Worm (Caenorhabditis elegans) whole organism, late embryonic: ENCODE measurements around the gene Y71H2B.11.

Source experiments
- C38D4.7 ChIP-seq: fragments of 200-800 bp; sonication (Bioruptor generic); optimal IDR thresholded peaks from 2 replicates; lab custom pipeline; 2018; ENCODE audit warnings: mild to moderate bottlenecking, missing genetic modification characterization, moderate library complexity, missing compliant biosample characterization
- F13H6.1 ChIP-seq: sonication (generic microtip); optimal IDR thresholded peaks from 2 replicates; lab custom pipeline; 2016; ENCODE audit warnings: missing genetic modification characterization, missing compliant biosample characterization
- K02D7.2 ChIP-seq: sonication (generic microtip); optimal IDR thresholded peaks from 2 replicates; lab custom pipeline; 2017; ENCODE audit warnings: mild to moderate bottlenecking, missing genetic modification characterization, missing compliant biosample characterization
- T23F11.4 ChIP-seq: fragments of 200-800 bp; sonication (Bioruptor generic); optimal IDR thresholded peaks from 2 replicates; lab custom pipeline; 2018; ENCODE audit warnings: mild to moderate bottlenecking, missing genetic modification characterization, missing compliant biosample characterization
- ahr-1 ChIP-seq: sonication (generic microtip); optimal IDR thresholded peaks from 2 replicates; lab custom pipeline; 2016; ENCODE audit warnings: missing genetic modification characterization, missing compliant biosample characterization
- ama-1 ChIP-seq: fragments of 150-350 bp; optimal IDR thresholded peaks from 2 replicates; lab custom pipeline; 2014
- ceh-14 ChIP-seq: sonication (generic microtip); optimal IDR thresholded peaks from 2 replicates; lab custom pipeline; 2016; ENCODE audit warnings: missing genotype, missing genetic modification characterization, missing compliant biosample characterization
- ceh-18 ChIP-seq: sonication (generic microtip); optimal IDR thresholded peaks from 2 replicates; lab custom pipeline; 2016; ENCODE audit warnings: missing genetic modification characterization, missing compliant biosample characterization
- ceh-24 ChIP-seq: sonication (generic microtip); optimal IDR thresholded peaks from 2 replicates; lab custom pipeline; 2016; ENCODE audit warnings: mild to moderate bottlenecking, missing genetic modification characterization, missing compliant biosample characterization
- ceh-31 ChIP-seq: sonication (generic microtip); optimal IDR thresholded peaks from 2 replicates; lab custom pipeline; 2016; ENCODE audit warnings: missing genetic modification characterization, missing compliant biosample characterization
- ceh-34 ChIP-seq: sonication (generic microtip); optimal IDR thresholded peaks from 2 replicates; lab custom pipeline; 2016; ENCODE audit warnings: mild to moderate bottlenecking, missing genetic modification characterization, missing compliant biosample characterization
- ceh-45 ChIP-seq: fragments of 200-800 bp; sonication (Bioruptor generic); IDR thresholded peaks from 2 replicates; pipeline ENCODE4 v1.3.6; 2022; ENCODE audit warnings: missing genetic modification reagents, missing genetic modification characterization, missing compliant biosample characterization
- ceh-48 ChIP-seq: sonication (generic microtip); optimal IDR thresholded peaks from 2 replicates; lab custom pipeline; 2016; ENCODE audit warnings: missing genetic modification characterization, inconsistent platforms, missing compliant biosample characterization
- ceh-6 ChIP-seq: fragments of 200-800 bp; sonication (Bioruptor generic); optimal IDR thresholded peaks from 2 replicates; lab custom pipeline; 2018; ENCODE audit warnings: mild to moderate bottlenecking, missing genetic modification characterization, missing compliant biosample characterization
- ceh-9 ChIP-seq: sonication (generic microtip); optimal IDR thresholded peaks from 2 replicates; lab custom pipeline; 2016; ENCODE audit warnings: mild to moderate bottlenecking, missing genetic modification characterization, inconsistent platforms, missing compliant biosample characterization
- che-1 ChIP-seq: sonication (generic microtip); optimal IDR thresholded peaks from 2 replicates; lab custom pipeline; 2016; ENCODE audit warnings: mild to moderate bottlenecking, missing genetic modification characterization, missing compliant biosample characterization
- dve-1 ChIP-seq: sonication (generic microtip); optimal IDR thresholded peaks from 2 replicates; lab custom pipeline; 2017; ENCODE audit warnings: antibody characterized with exemption, mild to moderate bottlenecking, missing genetic modification characterization, missing compliant biosample characterization
- ets-4 ChIP-seq: sonication (generic microtip); optimal IDR thresholded peaks from 2 replicates; lab custom pipeline; 2016; ENCODE audit warnings: missing genetic modification characterization, missing compliant biosample characterization
- eyg-1 ChIP-seq: sonication (generic microtip); optimal IDR thresholded peaks from 2 replicates; lab custom pipeline; 2016; ENCODE audit warnings: missing genotype, missing genetic modification characterization, missing compliant biosample characterization
- fax-1 ChIP-seq: sonication (generic microtip); optimal IDR thresholded peaks from 2 replicates; lab custom pipeline; 2016; ENCODE audit warnings: missing genotype, missing genetic modification characterization, missing compliant biosample characterization
- fkh-10 ChIP-seq: fragments of 150-350 bp; optimal IDR thresholded peaks from 2 replicates; lab custom pipeline; 2014; ENCODE audit warnings: missing biosample characterization, missing genetic modification reagents, missing genetic modification characterization
- gmeb-2 ChIP-seq: sonication (generic microtip); optimal IDR thresholded peaks from 2 replicates; lab custom pipeline; 2016; ENCODE audit warnings: missing genetic modification characterization, inconsistent platforms, missing compliant biosample characterization
- hlh-13 ChIP-seq: fragments of 200-800 bp; sonication (Bioruptor generic); optimal IDR thresholded peaks from 2 replicates; lab custom pipeline; 2018; ENCODE audit warnings: mild to moderate bottlenecking, missing genetic modification characterization, missing compliant biosample characterization
- hlh-15 ChIP-seq: sonication (generic microtip); optimal IDR thresholded peaks from 2 replicates; lab custom pipeline; 2016; ENCODE audit warnings: missing genetic modification characterization, missing compliant biosample characterization
- hlh-30 ChIP-seq: sonication (generic microtip); optimal IDR thresholded peaks from 2 replicates; lab custom pipeline; 2017; ENCODE audit warnings: antibody characterized with exemption, missing genetic modification characterization, missing compliant biosample characterization; ENCODE audit not compliant: insufficient read depth
- madf-2 ChIP-seq: sonication (generic microtip); optimal IDR thresholded peaks from 2 replicates; lab custom pipeline; 2017; ENCODE audit warnings: missing genetic modification characterization, missing compliant biosample characterization
- nfya-1 ChIP-seq: sonication (generic microtip); optimal IDR thresholded peaks from 2 replicates; lab custom pipeline; 2017; ENCODE audit warnings: missing genetic modification characterization, mild to moderate bottlenecking, missing compliant biosample characterization, antibody characterized with exemption, moderate library complexity
- nhr-11 ChIP-seq: fragments of 150-350 bp; optimal IDR thresholded peaks from 2 replicates; lab custom pipeline; 2014; ENCODE audit warnings: missing biosample characterization, missing genetic modification characterization
- npax-4 ChIP-seq: sonication (generic microtip); optimal IDR thresholded peaks from 2 replicates; lab custom pipeline; 2016; ENCODE audit warnings: missing genetic modification characterization, missing compliant biosample characterization
- odd-2 ChIP-seq: sonication (generic microtip); optimal IDR thresholded peaks from 2 replicates; lab custom pipeline; 2017; ENCODE audit warnings: antibody characterized with exemption, mild to moderate bottlenecking, missing genetic modification characterization, missing compliant biosample characterization
- pha-2 ChIP-seq: sonication (generic microtip); optimal IDR thresholded peaks from 2 replicates; lab custom pipeline; 2017; ENCODE audit warnings: mild to moderate bottlenecking, missing genetic modification characterization, missing compliant biosample characterization
- pqm-1 ChIP-seq: sonication (generic microtip); optimal IDR thresholded peaks from 2 replicates; lab custom pipeline; 2016; ENCODE audit warnings: missing genetic modification characterization, missing compliant biosample characterization
- ref-2 ChIP-seq: sonication (generic microtip); optimal IDR thresholded peaks from 2 replicates; lab custom pipeline; 2016; ENCODE audit warnings: missing genetic modification characterization, missing compliant biosample characterization
- sox-2 ChIP-seq: fragments of 200-800 bp; sonication (Bioruptor generic); IDR thresholded peaks from 2 replicates; pipeline ENCODE4 v1.3.6; 2022; ENCODE audit warnings: missing genetic modification reagents, missing genetic modification characterization, missing compliant biosample characterization
- sox-4 ChIP-seq: sonication (generic microtip); optimal IDR thresholded peaks from 2 replicates; lab custom pipeline; 2017; ENCODE audit warnings: mild to moderate bottlenecking, missing genetic modification characterization, inconsistent platforms, missing compliant biosample characterization
- syd-9 ChIP-seq: sonication (generic microtip); optimal IDR thresholded peaks from 2 replicates; lab custom pipeline; 2016; ENCODE audit warnings: mild to moderate bottlenecking, missing genetic modification characterization, moderate library complexity, missing compliant biosample characterization
- tbx-2 ChIP-seq: sonication (generic microtip); optimal IDR thresholded peaks from 2 replicates; lab custom pipeline; 2016; ENCODE audit warnings: missing genetic modification characterization, missing compliant biosample characterization
- tbx-7 ChIP-seq: sonication (generic microtip); optimal IDR thresholded peaks from 2 replicates; lab custom pipeline; 2016; ENCODE audit warnings: missing genotype, missing genetic modification characterization, missing compliant biosample characterization
- ttx-3 ChIP-seq: sonication (generic microtip); optimal IDR thresholded peaks from 2 replicates; lab custom pipeline; 2016; ENCODE audit warnings: missing genetic modification reagents, missing genetic modification characterization, missing compliant biosample characterization
- unc-3 ChIP-seq, 2 experiments: fragments of 200-800 bp in 1 of 2; sonication (Bioruptor generic) in 1 of 2; sonication (generic microtip) in 1 of 2; conservative IDR thresholded peaks in 1 of 2; optimal IDR thresholded peaks in 1 of 2; 2 replicates each; pipeline versions ENCODE4 v1.3.6 to Lab custom; 2016 to 2022; ENCODE audit warnings: missing compliant biosample characterization in 2 of 2, missing genetic modification characterization in 2 of 2, missing genetic modification reagents in 1 of 2
- unc-42 ChIP-seq: sonication (generic microtip); optimal IDR thresholded peaks from 2 replicates; lab custom pipeline; 2016; ENCODE audit warnings: missing genotype, missing genetic modification characterization, missing compliant biosample characterization
- unc-55 ChIP-seq: sonication (generic microtip); optimal IDR thresholded peaks from 2 replicates; lab custom pipeline; 2017; ENCODE audit warnings: missing biosample characterization, missing genetic modification reagents, missing genetic modification characterization
- unc-86 ChIP-seq: sonication (generic microtip); optimal IDR thresholded peaks from 2 replicates; lab custom pipeline; 2016; ENCODE audit warnings: missing genetic modification characterization, missing compliant biosample characterization
- zip-5 ChIP-seq: sonication (generic microtip); optimal IDR thresholded peaks from 2 replicates; lab custom pipeline; 2016; ENCODE audit warnings: missing genetic modification characterization, missing compliant biosample characterization

Gene Y71H2B.11

DNA sequence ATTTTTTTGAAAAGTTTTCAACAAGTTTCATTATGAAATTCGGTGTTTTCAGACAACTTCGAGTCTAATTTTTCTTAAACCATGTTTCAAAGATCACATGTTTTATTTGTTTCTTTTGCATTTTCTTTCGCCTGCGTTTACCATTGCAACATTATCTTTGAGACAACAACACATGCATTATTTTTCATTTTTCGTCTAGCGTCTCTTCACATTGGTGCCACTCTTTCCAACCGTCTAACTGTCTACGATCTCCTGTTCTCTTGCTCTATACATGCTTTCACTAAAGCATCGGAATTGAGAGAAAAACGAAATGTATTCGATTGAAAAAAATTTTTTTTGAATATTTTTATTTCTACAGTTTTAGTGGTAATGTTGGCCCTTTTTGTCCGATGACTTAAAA lies 25.2 kb upstream of the Y71H2B.11 start:
- TF ChIP-seq ceh-18 (tag; lab: Kevin White, UChicago) (peak; percentile 18), nfya-1 (tag; lab: Kevin White, UChicago) (peak; percentile 52), hlh-30 (tag; lab: Kevin White, UChicago) (peak; percentile 40), unc-42 (no peak)

DNA sequence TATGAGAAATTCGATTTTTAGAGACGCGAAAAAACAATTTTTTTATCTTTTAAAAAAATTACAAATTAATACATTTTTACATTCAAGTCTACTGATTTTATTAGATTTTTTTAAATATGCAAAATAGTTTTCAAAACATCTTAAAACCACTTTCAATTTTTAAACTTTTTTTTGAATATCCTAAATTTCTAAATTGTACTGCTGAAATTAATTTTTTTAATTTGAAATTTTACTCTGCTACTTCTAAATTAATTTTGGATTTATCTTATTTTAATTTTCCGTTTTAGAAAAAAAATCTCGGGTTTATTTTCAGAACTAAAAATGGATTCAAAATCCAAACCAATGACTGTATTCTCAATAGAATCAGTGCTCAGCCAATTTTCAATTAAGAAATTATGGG lies 24.8 kb upstream of the Y71H2B.11 start, which contains the start of gene Y71H2B.8:
Y71H2B.8 (plus strand) TSS at position 301 of the 400 bp plus-strand sequence.
- TF ChIP-seq hlh-30 (tag; lab: Kevin White, UChicago) = no peak
- no peak for TF ChIP-seq ceh-48
- TF ChIP-seq ceh-31 (tag; lab: Kevin White, UChicago) = no peak
- no peak for TF ChIP-seq syd-9
- no peak for TF ChIP-seq unc-42
- TF ChIP-seq che-1 = no peak
- TF ChIP-seq ttx-3 = no peak
- no peak for TF ChIP-seq tbx-7 (tag; lab: Kevin White, UChicago)
- TF ChIP-seq gmeb-2 (tag; lab: Kevin White, UChicago) = no peak
- no peak for TF ChIP-seq hlh-13 (GFP tag; lab: Kevin White, UChicago)
- no peak for TF ChIP-seq fkh-10
- no peak for TF ChIP-seq unc-55
- TF ChIP-seq fax-1 (tag; lab: Kevin White, UChicago) = no peak
- no peak for TF ChIP-seq ceh-24 (tag; lab: Kevin White, UChicago)
- no peak for TF ChIP-seq unc-86 (tag; lab: Kevin White, UChicago)
- no peak for TF ChIP-seq madf-2 (tag; lab: Kevin White, UChicago)
- no peak for TF ChIP-seq ahr-1 (tag; lab: Kevin White, UChicago)

DNA sequence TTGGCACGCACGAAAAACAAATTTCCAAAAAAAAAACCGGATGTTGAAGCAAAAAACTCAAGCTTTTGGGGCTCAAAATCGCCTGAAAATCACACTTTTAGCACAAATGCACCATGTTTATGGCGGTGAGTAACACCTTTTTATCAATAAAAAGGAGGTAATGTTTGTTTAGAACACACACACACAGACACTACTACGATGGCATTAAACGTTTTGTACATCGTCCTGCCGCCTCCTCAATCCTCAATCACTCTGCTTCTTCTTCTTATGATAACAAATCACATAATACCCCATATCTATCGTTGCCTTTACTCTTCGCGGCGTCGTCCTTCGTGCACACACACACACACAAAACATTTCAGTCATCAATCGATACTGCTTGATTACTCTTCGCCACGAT lies 17.6 kb upstream of the Y71H2B.11 start, which contains the start of gene gpa-17:
gpa-17 (plus strand) TSS at position 363 of the 400 bp plus-strand sequence.
- TF ChIP-seq hlh-13 (GFP tag; lab: Kevin White, UChicago) (no peak), ceh-6 (GFP tag; lab: Kevin White, UChicago) (no peak), odd-2 (no peak), ceh-14 (tag; lab: Kevin White, UChicago) (no peak), ceh-9 (tag; lab: Kevin White, UChicago) (no peak), ahr-1 (tag; lab: Kevin White, UChicago) (no peak), gmeb-2 (tag; lab: Kevin White, UChicago) (no peak), nhr-11 (no peak), pha-2 (tag; lab: Kevin White, UChicago) (no peak), ttx-3 (no peak), ets-4 (no peak), ceh-45 (GFP tag; lab: Robert Waterston, UW) (no peak), ama-1 (lab: Kevin White, UChicago) (no peak), K02D7.2 (tag; lab: Kevin White, UChicago) (no peak), sox-2 (GFP tag; lab: Robert Waterston, UW) (no peak)
- TF ChIP-seq, all 69 proteins: peak for 0

DNA sequence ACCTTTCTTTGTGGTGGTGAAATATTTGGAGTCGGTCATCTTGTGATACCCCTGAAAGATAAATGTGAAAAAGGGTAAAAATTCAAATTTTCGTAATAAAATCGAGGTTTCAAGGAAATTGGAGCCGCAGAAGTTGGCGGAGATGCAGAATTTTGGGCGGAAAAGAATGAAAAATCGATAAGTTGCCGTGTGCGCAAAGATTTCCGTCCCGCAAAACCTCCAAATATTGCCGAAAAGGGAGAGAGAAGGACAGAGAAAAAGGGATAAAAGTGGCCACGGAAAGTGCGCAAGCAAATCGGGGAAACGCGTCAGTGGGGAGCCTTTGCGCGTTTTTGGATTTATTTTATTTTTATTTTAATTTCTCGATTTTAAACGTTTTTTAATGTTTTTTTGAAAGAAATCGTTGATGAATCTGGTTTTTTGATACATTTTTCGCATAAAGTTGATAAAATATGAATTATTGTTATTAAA lies 6.8 kb upstream of the Y71H2B.11 start, which contains the start of gene apb-1:
apb-1 (minus strand) TSS at position 51 of the 471 bp plus-strand sequence.
- TF ChIP-seq C38D4.7 (GFP tag; lab: Kevin White, UChicago) = peak; percentile 24
- peak; percentile 68 for TF ChIP-seq ceh-18 (tag; lab: Kevin White, UChicago)
- TF ChIP-seq sox-4 (tag; lab: Kevin White, UChicago) = peak; percentile 64
- TF ChIP-seq pqm-1 (tag; lab: Kevin White, UChicago) = no peak
- TF ChIP-seq ref-2 (tag; lab: Kevin White, UChicago) = no peak
- no peak for TF ChIP-seq ama-1 (lab: Kevin White, UChicago)
- TF ChIP-seq ceh-34 = peak; percentile 86
- 0 out of 2 replicates have a peak, but pooled peaks have one; percentile 20 for TF ChIP-seq unc-3 (GFP tag; conservative IDR thresholded peaks at IDR 0.05; lab: Robert Waterston, UW)
- TF ChIP-seq unc-3 (tag; optimal IDR thresholded peaks at IDR 0.05; lab: Kevin White, UChicago) = peak; percentile 33
- peak; percentile 84 for TF ChIP-seq nfya-1 (tag; lab: Kevin White, UChicago)
- TF ChIP-seq tbx-7 (tag; lab: Kevin White, UChicago) = no peak
- TF ChIP-seq gmeb-2 (tag; lab: Kevin White, UChicago) = peak; percentile 52
- TF ChIP-seq tbx-2 = peak; percentile 79
- TF ChIP-seq hlh-15 (tag; lab: Kevin White, UChicago) = no peak
- no peak for TF ChIP-seq zip-5 (tag; lab: Kevin White, UChicago)
- peak; percentile 1 for TF ChIP-seq F13H6.1 (tag; lab: Kevin White, UChicago)
- peak; percentile 25 for TF ChIP-seq ets-4
- TF ChIP-seq npax-4 = peak; percentile 58
- peak; percentile 98 for TF ChIP-seq ceh-48
- peak; percentile 75 for TF ChIP-seq dve-1 (tag; lab: Kevin White, UChicago)
- peak; percentile 32 for TF ChIP-seq unc-55
- TF ChIP-seq T23F11.4 = no peak
- peak; percentile 60 for TF ChIP-seq ceh-14 (tag; lab: Kevin White, UChicago)
- TF ChIP-seq che-1 = peak; percentile 58
- TF ChIP-seq madf-2 (tag; lab: Kevin White, UChicago) = peak; percentile 61
- TF ChIP-seq fkh-10 = peak; percentile 52
- no peak for TF ChIP-seq ceh-24 (tag; lab: Kevin White, UChicago)
- peak; percentile 51 for TF ChIP-seq ttx-3
- TF ChIP-seq eyg-1 (tag; lab: Kevin White, UChicago) = no peak
